Worm (Caenorhabditis elegans) whole organism, L4 larva: ENCODE measurements around the gene dop-2.

Source experiments
- F10B5.3 ChIP-seq: sonication (generic microtip); optimal IDR thresholded peaks from 2 replicates; lab custom pipeline; 2016; ENCODE audit warnings: mild to moderate bottlenecking, missing genetic modification characterization, missing compliant biosample characterization
- aly-2 ChIP-seq: sonication (generic microtip); optimal IDR thresholded peaks from 2 replicates; lab custom pipeline; 2018; ENCODE audit warnings: missing biosample characterization, missing genetic modification characterization
- daf-16 ChIP-seq, 3 experiments: sonication (generic microtip); optimal IDR thresholded peaks; 2 replicates each; lab custom pipeline; 2016 to 2017; ENCODE audit warnings: missing genetic modification characterization in 3 of 3, missing genetic modification reagents in 3 of 3, mild to moderate bottlenecking in 2 of 3, missing compliant biosample characterization in 2 of 3, missing biosample characterization in 1 of 3, moderate library complexity in 1 of 3
- dve-1 ChIP-seq: sonication (generic microtip); optimal IDR thresholded peaks from 2 replicates; lab custom pipeline; 2017; ENCODE audit warnings: antibody characterized with exemption, mild to moderate bottlenecking, missing genetic modification characterization, missing compliant biosample characterization; ENCODE audit not compliant: insufficient read depth
- egl-27 ChIP-seq: sonication (generic microtip); optimal IDR thresholded peaks from 3 replicates; lab custom pipeline; 2017; ENCODE audit warnings: missing biosample characterization, missing genetic modification reagents, missing genetic modification characterization
- egl-43 ChIP-seq: fragments of 200-800 bp; sonication (Bioruptor generic); IDR thresholded peaks from 2 replicates; pipeline ENCODE4 v1.3.6; 2022; ENCODE audit warnings: missing genetic modification reagents, missing genetic modification characterization, missing compliant biosample characterization
- fkh-10 ChIP-seq: fragments of 150-350 bp; optimal IDR thresholded peaks from 2 replicates; lab custom pipeline; 2014; ENCODE audit warnings: missing biosample characterization, missing genetic modification reagents, missing genetic modification characterization
- lsy-2 ChIP-seq, 2 experiments: fragments of 150-350 bp in 1 of 2; sonication (generic microtip) in 1 of 2; optimal IDR thresholded peaks; 2 replicates each; lab custom pipeline; 2014 to 2017; ENCODE audit warnings: missing biosample characterization in 2 of 2, missing genetic modification characterization in 2 of 2
- nhr-102 ChIP-seq: sonication (generic microtip); optimal IDR thresholded peaks from 2 replicates; lab custom pipeline; 2016; ENCODE audit warnings: mild to moderate bottlenecking, missing genetic modification characterization, moderate library complexity, missing compliant biosample characterization
- nhr-6 ChIP-seq: fragments of 150-350 bp; optimal IDR thresholded peaks from 2 replicates; lab custom pipeline; 2014; ENCODE audit warnings: missing biosample characterization, missing genetic modification characterization
- sdz-12 ChIP-seq: fragments of 200-800 bp; sonication (Bioruptor generic); optimal IDR thresholded peaks from 2 replicates; lab custom pipeline; 2018; ENCODE audit warnings: mild to moderate bottlenecking, missing genetic modification characterization, missing compliant biosample characterization
- snpc-1.2 ChIP-seq: fragments of 200-800 bp; sonication (Bioruptor generic); IDR thresholded peaks from 2 replicates; pipeline ENCODE4 v1.3.6; 2022; ENCODE audit warnings: missing genetic modification reagents, missing genetic modification characterization, missing compliant biosample characterization
- unc-62 ChIP-seq, 3 experiments: fragments of 150-350 bp in 1 of 3; sonication (generic microtip); optimal IDR thresholded peaks in 2 of 3; peaks in 1 of 3; 1 replicate in 1 of 3; 2 replicates in 2 of 3; lab custom pipeline; 2014 to 2017; ENCODE audit warnings: missing biosample characterization in 3 of 3, missing genetic modification characterization in 3 of 3, missing genetic modification reagents in 3 of 3, missing genotype in 1 of 3
- zfp-2 ChIP-seq: sonication (generic microtip); optimal IDR thresholded peaks from 2 replicates; lab custom pipeline; 2016; ENCODE audit warnings: mild to moderate bottlenecking, missing genetic modification characterization, missing compliant biosample characterization

dop-2 gene

DNA sequence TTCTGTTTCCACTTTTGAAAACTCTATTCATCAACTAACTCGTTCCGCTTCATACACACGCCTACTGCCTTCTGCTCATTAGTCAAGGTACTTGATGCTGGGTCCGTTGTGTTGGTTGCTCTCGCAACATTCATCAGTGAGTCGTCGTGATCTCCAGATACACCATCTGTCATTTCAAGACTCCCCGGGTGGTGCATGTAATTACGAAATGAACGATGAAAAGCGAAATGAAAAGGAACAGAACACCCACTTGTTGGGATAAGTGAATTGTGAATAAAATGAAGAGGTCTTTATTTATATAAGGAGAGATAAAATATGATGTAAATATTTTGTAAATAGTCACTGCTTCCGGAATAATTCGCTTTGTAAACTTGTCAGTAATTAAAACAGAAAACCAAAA lies 55.6 kb downstream of the dop-2 start:
- no peak for TF ChIP-seq nhr-6 (tag; lab: Kevin White, UChicago)
- no peak for TF ChIP-seq sdz-12 (GFP tag; lab: Kevin White, UChicago)
- no peak for TF ChIP-seq unc-62 (GFP tag; optimal IDR thresholded peaks at IDR 0.05 in 1 of 2; lab: Kevin White, UChicago)
- no peak for TF ChIP-seq unc-62 (tag; optimal IDR thresholded peaks at IDR 0.05; lab: Kevin White, UChicago)
- TF ChIP-seq egl-43 (GFP tag; lab: Robert Waterston, UW): no peak
- no peak for TF ChIP-seq daf-16 (GFP tag; optimal IDR thresholded peaks at IDR 0.05; lab: Kevin White, UChicago)
- no peak for TF ChIP-seq daf-16 (tag; optimal IDR thresholded peaks at IDR 0.05; lab: Kevin White, UChicago)
- no peak for TF ChIP-seq egl-27
- TF ChIP-seq zfp-2 (tag; lab: Kevin White, UChicago): no peak
- TF ChIP-seq dve-1 (tag; lab: Kevin White, UChicago): no peak
- TF ChIP-seq snpc-1.2 (GFP tag; lab: Robert Waterston, UW): no peak
- no peak for TF ChIP-seq F10B5.3 (tag; lab: Kevin White, UChicago)
- no peak for TF ChIP-seq nhr-102
- no peak for TF ChIP-seq fkh-10
- TF ChIP-seq aly-2 (tag; lab: Kevin White, UChicago): no peak
- TF ChIP-seq lsy-2 (tag; optimal IDR thresholded peaks at IDR 0.05; lab: Kevin White, UChicago): no peak
- TF ChIP-seq, all 104 proteins: peak for 0
